Worm (Caenorhabditis elegans) whole organism, early embryonic: ENCODE results near the gene lgc-27.

Experiments
- B0310.2 ChIP-seq: sonication (generic microtip); optimal IDR thresholded peaks from 2 replicates; lab custom pipeline; 2016; ENCODE audit warnings: mild to moderate bottlenecking, missing genetic modification characterization, missing compliant biosample characterization
- F13C5.2 ChIP-seq: sonication (generic microtip); optimal IDR thresholded peaks from 2 replicates; lab custom pipeline; 2017; ENCODE audit warnings: mild to moderate bottlenecking, missing genetic modification characterization, inconsistent platforms, missing compliant biosample characterization
- aly-1 ChIP-seq: sonication (generic microtip); optimal IDR thresholded peaks from 2 replicates; lab custom pipeline; 2016; ENCODE audit warnings: missing genetic modification characterization, missing compliant biosample characterization
- ama-1 ChIP-seq: fragments of 150-350 bp; optimal IDR thresholded peaks from 2 replicates; lab custom pipeline; 2014
- ceh-13 ChIP-seq: fragments of 200-800 bp; sonication (Bioruptor generic); optimal IDR thresholded peaks from 2 replicates; lab custom pipeline; 2018; ENCODE audit warnings: mild to moderate bottlenecking, missing genetic modification characterization, missing compliant biosample characterization
- ceh-36 ChIP-seq: sonication (generic microtip); optimal IDR thresholded peaks from 2 replicates; lab custom pipeline; 2016; ENCODE audit warnings: missing genetic modification characterization, inconsistent platforms, missing compliant biosample characterization
- ets-7 ChIP-seq: sonication (generic microtip); optimal IDR thresholded peaks from 2 replicates; lab custom pipeline; 2016; ENCODE audit warnings: missing genotype, missing genetic modification characterization, missing compliant biosample characterization
- flt-1 ChIP-seq: fragments of 200-800 bp; sonication (Bioruptor generic); IDR thresholded peaks from 2 replicates; pipeline ENCODE4 v1.3.6; 2022; ENCODE audit warnings: missing genetic modification characterization, missing compliant biosample characterization
- hmbx-1 ChIP-seq: sonication (generic microtip); optimal IDR thresholded peaks from 2 replicates; lab custom pipeline; 2016; ENCODE audit warnings: mild to moderate bottlenecking, missing genetic modification characterization, missing compliant biosample characterization
- hmg-4 ChIP-seq: fragments of 200-800 bp; sonication (Bioruptor generic); optimal IDR thresholded peaks from 2 replicates; lab custom pipeline; 2018; ENCODE audit warnings: mild to moderate bottlenecking, missing genetic modification characterization, missing compliant biosample characterization
- hnd-1 ChIP-seq: sonication (generic microtip); optimal IDR thresholded peaks from 2 replicates; lab custom pipeline; 2016; ENCODE audit warnings: missing genetic modification characterization, missing compliant biosample characterization
- pes-1 ChIP-seq: fragments of 200-800 bp; sonication (Bioruptor generic); IDR thresholded peaks from 2 replicates; pipeline ENCODE4 v1.3.6; 2022; ENCODE audit warnings: missing genetic modification reagents, missing genetic modification characterization, missing compliant biosample characterization
- scrt-1 ChIP-seq: fragments of 200-800 bp; sonication (Bioruptor generic); IDR thresholded peaks from 2 replicates; pipeline ENCODE4 v1.3.6; 2022; ENCODE audit warnings: missing genetic modification characterization, missing compliant biosample characterization
- sea-1 ChIP-seq: fragments of 200-800 bp; sonication (Bioruptor generic); conservative IDR thresholded peaks from 2 replicates; pipeline ENCODE4 v1.3.6; 2022; ENCODE audit warnings: missing genetic modification characterization, missing compliant biosample characterization
- tbx-11 ChIP-seq: fragments of 200-800 bp; sonication (Bioruptor generic); IDR thresholded peaks from 2 replicates; pipeline ENCODE4 v1.3.6; 2022; ENCODE audit warnings: missing genetic modification characterization, missing compliant biosample characterization
- tbx-37 ChIP-seq: fragments of 200-800 bp; sonication (Bioruptor generic); conservative IDR thresholded peaks from 2 replicates; pipeline ENCODE4 v1.3.6; 2022; ENCODE audit warnings: missing genetic modification reagents, missing genetic modification characterization, missing compliant biosample characterization
- tra-4 ChIP-seq: sonication (generic microtip); optimal IDR thresholded peaks from 2 replicates; lab custom pipeline; 2017; ENCODE audit warnings: missing genetic modification characterization, missing compliant biosample characterization

lgc-27 gene

ce11 chrII:4673670-4674069 is 24.8 kb downstream of the lgc-27 start:
- TF ChIP-seq hmbx-1 (tag; lab: Kevin White, UChicago) (no peak), ets-7 (no peak), scrt-1 (GFP tag; lab: Robert Waterston, UW) (no peak), F13C5.2 (tag; lab: Kevin White, UChicago) (no peak), flt-1 (no peak), pes-1 (GFP tag; lab: Robert Waterston, UW) (no peak)

ce11 chrII:4674188-4674587 is 25.3 kb downstream of the lgc-27 start:
- TF ChIP-seq sea-1 (no peak), hnd-1 (tag; lab: Kevin White, UChicago) (no peak), hmbx-1 (tag; lab: Kevin White, UChicago) (no peak), pes-1 (GFP tag; lab: Robert Waterston, UW) (no peak), hmg-4 (GFP tag; lab: Kevin White, UChicago) (no peak), tbx-11 (no peak), F13C5.2 (tag; lab: Kevin White, UChicago) (no peak), flt-1 (no peak), ceh-36 (tag; lab: Kevin White, UChicago) (no peak), ets-7 (no peak), ceh-13 (GFP tag; lab: Kevin White, UChicago) (no peak), scrt-1 (GFP tag; lab: Robert Waterston, UW) (no peak), aly-1 (tag; lab: Kevin White, UChicago) (no peak), ama-1 (lab: Kevin White, UChicago) (no peak), tbx-37 (GFP tag; lab: Robert Waterston, UW) (no peak), tra-4 (no peak), B0310.2 (tag; lab: Kevin White, UChicago) (no peak)

ce11 chrII:4675481-4675880 is 26.6 kb downstream of the lgc-27 start, which contains the start of gene T05A7.3:
Gene T05A7.3 (plus strand): TSS chrII:4675781.
- no peak for TF ChIP-seq aly-1 (tag; lab: Kevin White, UChicago)
- no peak for TF ChIP-seq hnd-1 (tag; lab: Kevin White, UChicago)

- TF ChIP-seq pes-1 (GFP tag; lab: Robert Waterston, UW) (no peak), ceh-13 (GFP tag; lab: Kevin White, UChicago) (no peak), ama-1 (lab: Kevin White, UChicago) (no peak), hnd-1 (tag; lab: Kevin White, UChicago) (no peak), ceh-36 (tag; lab: Kevin White, UChicago) (no peak), ets-7 (no peak), flt-1 (no peak), scrt-1 (GFP tag; lab: Robert Waterston, UW) (no peak), B0310.2 (tag; lab: Kevin White, UChicago) (no peak)
These were observed 27.4 kb downstream of the lgc-27 start for ce11 chrII:4676241-4676640.

ce11 chrII:4677916-4678315 is 29.0 kb downstream of the lgc-27 start, which contains the start of gene T05A7.1:
Gene T05A7.1 (plus strand): TSS chrII:4678216.
- TF ChIP-seq ets-7 (no peak), hmbx-1 (tag; lab: Kevin White, UChicago) (no peak), ama-1 (lab: Kevin White, UChicago) (no peak), sea-1 (no peak), hnd-1 (tag; lab: Kevin White, UChicago) (no peak), ceh-36 (tag; lab: Kevin White, UChicago) (no peak), tbx-11 (no peak), ceh-13 (GFP tag; lab: Kevin White, UChicago) (no peak), tbx-37 (GFP tag; lab: Robert Waterston, UW) (no peak), pes-1 (GFP tag; lab: Robert Waterston, UW) (no peak)

ce11 chrII:4681391-4681790 is 32.5 kb downstream of the lgc-27 start, which contains the start of gene T05A7.7:
Gene T05A7.7 (minus strand): TSS chrII:4681491.
- TF ChIP-seq ceh-36 (tag; lab: Kevin White, UChicago) (no peak), tbx-37 (GFP tag; lab: Robert Waterston, UW) (no peak)

ce11 chrII:4683693-4684092 is 34.8 kb downstream of the lgc-27 start, which contains the start of gene sre-40:
Gene sre-40 (minus strand): TSS chrII:4683793.
- TF ChIP-seq hmbx-1 (tag; lab: Kevin White, UChicago): no peak
- TF ChIP-seq ceh-36 (tag; lab: Kevin White, UChicago): no peak
- TF ChIP-seq B0310.2 (tag; lab: Kevin White, UChicago): no peak
- TF ChIP-seq tbx-11: no peak
- no peak for TF ChIP-seq ets-7
- TF ChIP-seq tra-4: no peak
- TF ChIP-seq hnd-1 (tag; lab: Kevin White, UChicago): no peak
- TF ChIP-seq ceh-13 (GFP tag; lab: Kevin White, UChicago): no peak
- TF ChIP-seq aly-1 (tag; lab: Kevin White, UChicago): no peak
- TF ChIP-seq hmg-4 (GFP tag; lab: Kevin White, UChicago): no peak
- no peak for TF ChIP-seq sea-1
- no peak for TF ChIP-seq flt-1
- TF ChIP-seq tbx-37 (GFP tag; lab: Robert Waterston, UW): no peak
- TF ChIP-seq scrt-1 (GFP tag; lab: Robert Waterston, UW): no peak
- no peak for TF ChIP-seq F13C5.2 (tag; lab: Kevin White, UChicago)
- TF ChIP-seq ama-1 (lab: Kevin White, UChicago): no peak
- no peak for TF ChIP-seq pes-1 (GFP tag; lab: Robert Waterston, UW)

- no peak for TF ChIP-seq ets-7
These were observed 36.0 kb downstream of the lgc-27 start for ce11 chrII:4684852-4685251.

- TF ChIP-seq aly-1 (tag; lab: Kevin White, UChicago) (no peak), ceh-36 (tag; lab: Kevin White, UChicago) (no peak), B0310.2 (tag; lab: Kevin White, UChicago) (no peak), F13C5.2 (tag; lab: Kevin White, UChicago) (no peak)
These were observed 38.1 kb downstream of the lgc-27 start, which contains the start of gene sre-39 for ce11 chrII:4686941-4687340. Gene sre-39 (plus strand): TSS chrII:4687241.
